Worm (Caenorhabditis elegans) whole organism, L2 larva: ENCODE data around the gene K12H4.2.

ENCODE experiments used
- R02D3.7 ChIP-seq: fragments of 150-350 bp; optimal IDR thresholded peaks from 2 replicates; lab custom pipeline; 2014; ENCODE audit warnings: missing biosample characterization, missing genetic modification characterization
- blmp-1 ChIP-seq: sonication (generic microtip); optimal IDR thresholded peaks from 2 replicates; lab custom pipeline; 2017; ENCODE audit warnings: missing genetic modification characterization, mild to moderate bottlenecking, missing compliant biosample characterization, antibody characterized with exemption, moderate library complexity; ENCODE audit not compliant: insufficient read depth
- ceh-16 ChIP-seq: fragments of 150-350 bp; optimal IDR thresholded peaks from 2 replicates; lab custom pipeline; 2014; ENCODE audit warnings: missing biosample characterization, missing genetic modification characterization
- egl-27 ChIP-seq: sonication (generic microtip); optimal IDR thresholded peaks from 3 replicates; lab custom pipeline; 2017; ENCODE audit warnings: missing biosample characterization, missing genetic modification reagents, missing genetic modification characterization
- elt-1 ChIP-seq: fragments of 150-350 bp; optimal IDR thresholded peaks from 2 replicates; lab custom pipeline; 2014; ENCODE audit warnings: missing biosample characterization, missing genetic modification characterization
- unc-62 ChIP-seq: fragments of 150-350 bp; optimal IDR thresholded peaks from 2 replicates; lab custom pipeline; 2014; ENCODE audit warnings: missing biosample characterization, missing genetic modification reagents, missing genetic modification characterization
- ztf-11 ChIP-seq: sonication (generic microtip); optimal IDR thresholded peaks from 2 replicates; lab custom pipeline; 2017; ENCODE audit warnings: missing biosample characterization, missing genetic modification characterization
- ztf-4 ChIP-seq: fragments of 150-350 bp; optimal IDR thresholded peaks from 2 replicates; lab custom pipeline; 2014; ENCODE audit warnings: missing biosample characterization, missing genetic modification characterization

ce11 chrIII:8069206-8069605 is 21.7 kb downstream of the K12H4.2 start:
- TF ChIP-seq unc-62 (no peak), ztf-11 (no peak), R02D3.7 (no peak), ztf-4 (tag; lab: Kevin White, UChicago) (no peak), ceh-16 (tag; lab: Kevin White, UChicago) (no peak), blmp-1 (tag; lab: Kevin White, UChicago) (no peak), elt-1 (no peak), egl-27 (no peak)
